Fruit fly (Drosophila melanogaster) whole organism, embryonic: Measurements from ENCODE around the gene CG8066.

Experiments used
- CG10462 ChIP-seq: fragments of 200-800 bp; sonication (Bioruptor generic); optimal IDR thresholded peaks from 2 replicates; lab custom pipeline; 2016; ENCODE audit warnings: missing biosample characterization, missing genetic modification characterization
- CG11456 ChIP-seq: fragments of 200-800 bp; sonication (Bioruptor generic); IDR thresholded peaks from 3 replicates; pipeline ENCODE4 v1.3.6; 2022; ENCODE audit warnings: missing biosample characterization, missing genetic modification characterization
- CG12391 ChIP-seq: fragments of 200-800 bp; sonication (Bioruptor generic); optimal IDR thresholded peaks from 3 replicates; lab custom pipeline; 2018; ENCODE audit warnings: missing biosample characterization, mild to moderate bottlenecking, missing genetic modification characterization, moderate library complexity
- CG12942 ChIP-seq: fragments of 200-800 bp; sonication (Bioruptor generic); optimal IDR thresholded peaks from 3 replicates; lab custom pipeline; 2016; ENCODE audit warnings: missing biosample characterization, missing genetic modification characterization
- CG13287 ChIP-seq: fragments of 200-800 bp; sonication (Bioruptor generic); IDR thresholded peaks from 2 replicates; pipeline ENCODE4 v1.3.6; 2022; ENCODE audit warnings: missing biosample characterization, missing genetic modification characterization; ENCODE audit not compliant: partially characterized antibody
- CG14710 ChIP-seq: fragments of 200-800 bp; sonication (Bioruptor generic); optimal IDR thresholded peaks from 3 replicates; lab custom pipeline; 2019; ENCODE audit warnings: missing biosample characterization, mild to moderate bottlenecking, missing genetic modification characterization, moderate library complexity
- CG14965 ChIP-seq: fragments of 200-800 bp; sonication (Bioruptor generic); optimal IDR thresholded peaks from 2 replicates; lab custom pipeline; 2016; ENCODE audit warnings: missing biosample characterization, missing genetic modification characterization, borderline replicate concordance
- CG17568 ChIP-seq: fragments of 200-800 bp; sonication (Bioruptor generic); optimal IDR thresholded peaks from 2 replicates; lab custom pipeline; 2018; ENCODE audit warnings: missing biosample characterization, mild to moderate bottlenecking, missing genetic modification characterization, moderate library complexity
- CG17802 ChIP-seq: fragments of 200-800 bp; sonication (Bioruptor generic); optimal IDR thresholded peaks from 2 replicates; lab custom pipeline; 2018; ENCODE audit warnings: missing biosample characterization, mild to moderate bottlenecking, missing genetic modification characterization, moderate library complexity
- CG1792 ChIP-seq: fragments of 200-800 bp; sonication (Bioruptor generic); optimal IDR thresholded peaks from 2 replicates; lab custom pipeline; 2016; ENCODE audit warnings: missing biosample characterization, missing genetic modification characterization
- CG1832 ChIP-seq: fragments of 200-800 bp; sonication (Bioruptor generic); optimal IDR thresholded peaks from 2 replicates; lab custom pipeline; 2017; ENCODE audit warnings: missing biosample characterization, mild to moderate bottlenecking, missing genetic modification characterization, inconsistent platforms
- CG3163 ChIP-seq: fragments of 200-800 bp; sonication (Bioruptor generic); optimal IDR thresholded peaks from 3 replicates; lab custom pipeline; 2016; ENCODE audit warnings: missing biosample characterization, missing genetic modification characterization
- CG34422 ChIP-seq: fragments of 200-800 bp; sonication (Bioruptor generic); IDR thresholded peaks from 3 replicates; pipeline ENCODE4 v1.3.6; 2022; ENCODE audit warnings: missing biosample characterization, missing genetic modification characterization
- CG3995 ChIP-seq: fragments of 200-800 bp; sonication (Bioruptor generic); optimal IDR thresholded peaks from 3 replicates; lab custom pipeline; 2016; ENCODE audit warnings: missing biosample characterization, missing genetic modification characterization
- CG6689 ChIP-seq: fragments of 200-800 bp; sonication (Bioruptor generic); IDR thresholded peaks from 2 replicates; pipeline ENCODE4 v1.3.6; 2022; ENCODE audit warnings: missing biosample characterization, missing genetic modification characterization
- CG7372 ChIP-seq: fragments of 200-800 bp; sonication (Bioruptor generic); IDR thresholded peaks from 2 replicates; pipeline ENCODE4 v1.3.6; 2022; ENCODE audit warnings: missing biosample characterization, missing genetic modification characterization
- CG7987 ChIP-seq: fragments of 200-800 bp; sonication (Bioruptor generic); optimal IDR thresholded peaks from 2 replicates; lab custom pipeline; 2018; ENCODE audit warnings: missing biosample characterization, mild to moderate bottlenecking, missing genetic modification characterization, moderate library complexity
- CG8290 ChIP-seq, 3 experiments: fragments of 200-800 bp; sonication (Bioruptor generic); optimal IDR thresholded peaks; 2 replicates each; lab custom pipeline; 2016 to 2019; ENCODE audit warnings: missing biosample characterization in 3 of 3, missing genetic modification characterization in 3 of 3, mild to moderate bottlenecking in 2 of 3, moderate library complexity in 1 of 3
- CTCF ChIP-seq: fragments of 200-800 bp; sonication (Bioruptor generic); optimal IDR thresholded peaks from 2 replicates; lab custom pipeline; 2017; ENCODE audit warnings: missing biosample characterization, mild to moderate bottlenecking, missing genetic modification characterization, moderate library complexity
- Deaf1 ChIP-seq: fragments of 200-800 bp; optimal IDR thresholded peaks from 3 replicates; lab custom pipeline; 2019; ENCODE audit warnings: missing biosample characterization, mild to moderate bottlenecking, missing genetic modification characterization, moderate library complexity
- Dek ChIP-seq: fragments of 200-800 bp; sonication (Bioruptor generic); optimal IDR thresholded peaks from 3 replicates; lab custom pipeline; 2019; ENCODE audit warnings: missing biosample characterization, mild to moderate bottlenecking, missing genetic modification characterization, moderate library complexity
- Dip2 ChIP-seq: fragments of 200-800 bp; sonication (Bioruptor generic); IDR thresholded peaks from 2 replicates; pipeline ENCODE4 v1.3.6; 2022; ENCODE audit warnings: missing biosample characterization, missing genetic modification characterization
- Jarid2 ChIP-seq: fragments of 200-800 bp; sonication (Bioruptor generic); optimal IDR thresholded peaks from 3 replicates; lab custom pipeline; 2017; ENCODE audit warnings: mild to moderate bottlenecking, missing biosample characterization, missing genetic modification reagents, missing genetic modification characterization
- Med ChIP-seq: fragments of 200-800 bp; sonication (Bioruptor generic); peaks from one replicate; lab custom pipeline; 2016; ENCODE audit warnings: missing biosample characterization, missing genetic modification characterization, mild to moderate bottlenecking, inconsistent platforms, moderate library complexity
- Mes4 ChIP-seq: fragments of 200-800 bp; sonication (Bioruptor generic); optimal IDR thresholded peaks from 2 replicates; lab custom pipeline; 2016; ENCODE audit warnings: missing biosample characterization, missing genetic modification characterization
- Ptx1 ChIP-seq: fragments of 200-800 bp; sonication (Bioruptor generic); IDR thresholded peaks from 2 replicates; pipeline ENCODE4 v1.3.6; 2022; ENCODE audit warnings: missing biosample characterization, missing genetic modification characterization
- Sry-δ ChIP-seq: fragments of 200-800 bp; sonication (Bioruptor generic); optimal IDR thresholded peaks from 2 replicates; lab custom pipeline; 2016; ENCODE audit warnings: missing biosample characterization, missing genetic modification characterization
- Trl ChIP-seq, 3 experiments: fragments of >200 bp in 2 of 3; fragments of 200-800 bp in 1 of 3; sonication (Bioruptor generic) in 1 of 3; optimal IDR thresholded peaks; 2 replicates in 1 of 3; 3 replicates in 2 of 3; lab custom pipeline; 2016 to 2017; ENCODE audit warnings: missing biosample characterization in 1 of 3, missing genetic modification characterization in 1 of 3
- Xbp1 ChIP-seq: fragments of 200-800 bp; sonication (Bioruptor generic); optimal IDR thresholded peaks from 3 replicates; lab custom pipeline; 2016; ENCODE audit warnings: missing biosample characterization, mild to moderate bottlenecking, missing genetic modification characterization
- abd-A ChIP-seq: fragments of 200-800 bp; sonication (Bioruptor generic); optimal IDR thresholded peaks from 3 replicates; lab custom pipeline; 2019; ENCODE audit warnings: missing biosample characterization, mild to moderate bottlenecking, missing genetic modification characterization, moderate library complexity
- aop ChIP-seq: fragments of 200-800 bp; sonication (Bioruptor generic); IDR thresholded peaks from 2 replicates; pipeline ENCODE4 v1.3.6; 2022; ENCODE audit warnings: missing biosample characterization, missing genetic modification characterization
- cg ChIP-seq: fragments of 200-800 bp; sonication (Bioruptor generic); optimal IDR thresholded peaks from 3 replicates; lab custom pipeline; 2019; ENCODE audit warnings: missing biosample characterization, mild to moderate bottlenecking, missing genetic modification characterization, moderate library complexity
- emc ChIP-seq: fragments of 200-800 bp; sonication (Bioruptor generic); optimal IDR thresholded peaks from 2 replicates; lab custom pipeline; 2016; ENCODE audit warnings: missing biosample characterization, missing genetic modification characterization
- en ChIP-seq: fragments of 200-800 bp; sonication (Bioruptor generic); optimal IDR thresholded peaks from 2 replicates; lab custom pipeline; 2016; ENCODE audit warnings: missing biosample characterization, missing genetic modification characterization
- grn ChIP-seq: fragments of 200-800 bp; sonication (Bioruptor generic); optimal IDR thresholded peaks from 3 replicates; lab custom pipeline; 2017; ENCODE audit warnings: missing biosample characterization, missing genetic modification characterization
- hkb ChIP-seq, 2 experiments: fragments of 200-800 bp in 1 of 2; fragments of >200 bp in 1 of 2; sonication (Bioruptor generic) in 1 of 2; IDR thresholded peaks in 1 of 2; optimal IDR thresholded peaks in 1 of 2; 2 replicates each; pipeline versions ENCODE4 v1.3.6 to Lab custom; 2017 to 2022; ENCODE audit warnings: missing biosample characterization in 1 of 2, missing genetic modification characterization in 1 of 2
- jigr1 ChIP-seq: fragments of 200-800 bp; sonication (Bioruptor generic); IDR thresholded peaks from 3 replicates; pipeline ENCODE4 v1.3.6; 2022; ENCODE audit warnings: missing biosample characterization, missing genetic modification characterization
- jing ChIP-seq: fragments of 200-800 bp; sonication (Bioruptor generic); optimal IDR thresholded peaks from 2 replicates; lab custom pipeline; 2018; ENCODE audit warnings: missing biosample characterization, mild to moderate bottlenecking, missing genetic modification characterization
- nmo ChIP-seq: fragments of 200-800 bp; sonication (Bioruptor generic); optimal IDR thresholded peaks from 2 replicates; lab custom pipeline; 2018; ENCODE audit warnings: missing biosample characterization, mild to moderate bottlenecking, missing genetic modification characterization, moderate library complexity
- sd ChIP-seq: fragments of 200-800 bp; sonication (Bioruptor generic); optimal IDR thresholded peaks from 3 replicates; lab custom pipeline; 2018; ENCODE audit warnings: missing biosample characterization, mild to moderate bottlenecking, missing genetic modification characterization, moderate library complexity
- so ChIP-seq: fragments of 200-800 bp; sonication (Bioruptor generic); IDR thresholded peaks from 3 replicates; pipeline ENCODE4 v1.3.6; 2022; ENCODE audit warnings: missing biosample characterization, missing genetic modification characterization
- tap ChIP-seq: fragments of 200-800 bp; optimal IDR thresholded peaks from 3 replicates; lab custom pipeline; 2019; ENCODE audit warnings: missing biosample characterization, mild to moderate bottlenecking, missing genetic modification characterization, moderate library complexity
- vvl ChIP-seq: fragments of 200-800 bp; sonication (Bioruptor generic); IDR thresholded peaks from 2 replicates; pipeline ENCODE4 v1.3.6; 2022; ENCODE audit warnings: missing biosample characterization, missing genetic modification characterization

The CG8066 gene

dm6 chr3R:14576692-14577646, 8.3 kb upstream of the CG8066 start, which contains the start of gene stumps (continued):
- TF ChIP-seq CG14710 (tag; lab: Kevin White, UChicago) (no peak), Sry-δ (GFP tag; lab: Kevin White, UChicago) (no peak), Med (GFP tag; lab: Kevin White, UChicago) (peak; percentile 73), aop (no peak), CG14965 (GFP tag; lab: Kevin White, UChicago) (no peak), Trl (optimal IDR thresholded peaks at IDR 0.05; lab: Kevin White, UChicago) (peak; percentile 61), Trl (GFP tag; optimal IDR thresholded peaks at IDR 0.05; lab: Kevin White, UChicago) (no peak), CG1832 (GFP tag; lab: Kevin White, UChicago) (no peak), hkb (optimal IDR thresholded peaks at IDR 0.05; lab: Kevin White, UChicago) (no peak), hkb (GFP tag; IDR thresholded peaks at IDR 0.05; lab: Robert Waterston, UW) (peak; percentile 28; the same call in 1 of the 2 replicates), nmo (no peak), Jarid2 (GFP tag; lab: Kevin White, UChicago) (peak; percentile 32), so (GFP tag; lab: Robert Waterston, UW) (peak; percentile 72; the same call in 2 of the 3 replicates), CG8290 (GFP tag; optimal IDR thresholded peaks at IDR 0.05; lab: Kevin White, UChicago) (peak; percentile 0), CG8290 (tag; optimal IDR thresholded peaks at IDR 0.05; lab: Kevin White, UChicago) (no peak), CG13287 (GFP tag; lab: Robert Waterston, UW) (peak; percentile 9; the same call in 1 of the 2 replicates), Deaf1 (tag; lab: Kevin White, UChicago) (peak; percentile 84), CG12942 (GFP tag; lab: Kevin White, UChicago) (no peak), abd-A (peak; percentile 86), Dip2 (GFP tag; lab: Robert Waterston, UW) (peak; percentile 32; the same call in 1 of the 2 replicates), Dek (tag; lab: Kevin White, UChicago) (no peak), emc (no peak), jigr1 (GFP tag; lab: Robert Waterston, UW) (no peak), en (GFP tag; lab: Kevin White, UChicago) (no peak), cg (GFP tag; lab: Kevin White, UChicago) (peak; percentile 72), tap (tag; lab: Kevin White, UChicago) (peak; percentile 14), CG3163 (peak; percentile 94), CG6689 (GFP tag; lab: Robert Waterston, UW) (no peak), CG34422 (GFP tag; lab: Robert Waterston, UW) (peak; percentile 28; the same call in 1 of the 3 replicates), Ptx1 (GFP tag; lab: Robert Waterston, UW) (no peak), CG1792 (GFP tag; lab: Kevin White, UChicago) (peak; percentile 16), CG7372 (no peak), Xbp1 (GFP tag; lab: Kevin White, UChicago) (no peak), CG3995 (GFP tag; lab: Kevin White, UChicago) (no peak), vvl (GFP tag; lab: Robert Waterston, UW) (peak; percentile 55; the same call in 1 of the 2 replicates), sd (peak; percentile 77), grn (peak; percentile 53), CTCF (GFP tag; lab: Kevin White, UChicago) (peak; percentile 87)

dm6 chr3R:14576511-14576691, 7.8 kb upstream of the CG8066 start, which contains the start of gene CG44094:
CG44094 (minus strand) TSS chr3R:14576611.
- TF ChIP-seq CG10462 = no peak
- TF ChIP-seq jing (GFP tag; lab: Kevin White, UChicago) = no peak
- no peak for TF ChIP-seq Dek (tag; lab: Kevin White, UChicago)
- TF ChIP-seq CG17802 (tag; lab: Kevin White, UChicago) = no peak
- no peak for TF ChIP-seq CG11456 (GFP tag; lab: Robert Waterston, UW)
- TF ChIP-seq CG12391 (tag; lab: Kevin White, UChicago) = no peak
- TF ChIP-seq CG17568 = no peak
- TF ChIP-seq Mes4 (GFP tag; lab: Kevin White, UChicago) = no peak
- TF ChIP-seq CG7987 = no peak
